Worm (Caenorhabditis elegans) whole organism, L2 larva: ENCODE measurements around the gene rmd-1.

Experiments used
- elt-1 ChIP-seq: fragments of 150-350 bp; optimal IDR thresholded peaks from 2 replicates; lab custom pipeline; 2014; ENCODE audit warnings: missing biosample characterization, missing genetic modification characterization
- unc-62 ChIP-seq: fragments of 150-350 bp; optimal IDR thresholded peaks from 2 replicates; lab custom pipeline; 2014; ENCODE audit warnings: missing biosample characterization, missing genetic modification reagents, missing genetic modification characterization

DNA sequence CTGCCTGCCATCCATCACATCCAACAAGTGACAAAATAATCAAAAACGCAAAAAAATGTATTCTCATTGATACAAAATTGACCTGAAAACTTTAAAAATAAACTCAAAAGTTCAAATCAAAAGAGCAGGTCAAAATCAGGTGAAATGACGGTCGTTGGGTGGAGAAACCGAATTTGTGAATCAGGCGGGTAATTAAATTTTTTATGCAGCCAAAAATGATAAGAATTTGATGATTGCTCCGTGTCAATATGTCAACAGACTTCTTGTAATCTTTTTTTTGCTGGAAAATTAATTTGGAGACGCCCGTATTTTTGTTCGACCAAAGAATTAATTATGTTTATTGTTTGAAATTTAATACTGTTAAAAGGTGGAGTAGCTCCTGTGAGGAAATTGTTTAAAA, 45.0 kb upstream of the rmd-1 start, which contains the start of gene ncx-6:
- no peak for TF ChIP-seq elt-1 (tag; lab: Kevin White, UChicago)
- no peak for TF ChIP-seq unc-62 (GFP tag; lab: Kevin White, UChicago)
